Fruit fly (Drosophila melanogaster) whole organism, embryonic: ENCODE data around the gene Srr.

Source experiments
- Atf6 ChIP-seq: fragments of 200-800 bp; sonication (Bioruptor generic); IDR thresholded peaks from 2 replicates; pipeline ENCODE4 v1.3.6; 2022; ENCODE audit warnings: missing biosample characterization, missing genetic modification characterization
- BtbVII ChIP-seq: fragments of 200-800 bp; sonication (Bioruptor generic); optimal IDR thresholded peaks from 3 replicates; lab custom pipeline; 2017; ENCODE audit warnings: missing biosample characterization, mild to moderate bottlenecking, missing genetic modification characterization
- CG10147 ChIP-seq: fragments of 200-800 bp; sonication (Bioruptor generic); optimal IDR thresholded peaks from 2 replicates; lab custom pipeline; 2019; ENCODE audit warnings: missing biosample characterization, mild to moderate bottlenecking, missing genetic modification characterization, moderate library complexity
- CG12659 ChIP-seq: fragments of 200-800 bp; sonication (Bioruptor generic); optimal IDR thresholded peaks from 3 replicates; lab custom pipeline; 2017; ENCODE audit warnings: mild to moderate bottlenecking, missing biosample characterization, missing genetic modification reagents, missing genetic modification characterization
- CG13287 ChIP-seq: fragments of 200-800 bp; sonication (Bioruptor generic); IDR thresholded peaks from 2 replicates; pipeline ENCODE4 v1.3.6; 2022; ENCODE audit warnings: missing biosample characterization, missing genetic modification characterization; ENCODE audit not compliant: partially characterized antibody
- CG15011 ChIP-seq: fragments of 200-800 bp; sonication (Bioruptor generic); optimal IDR thresholded peaks from 3 replicates; lab custom pipeline; 2018; ENCODE audit warnings: missing biosample characterization, mild to moderate bottlenecking, missing genetic modification characterization
- CG15696 ChIP-seq: fragments of 200-800 bp; sonication (Bioruptor generic); optimal IDR thresholded peaks from 2 replicates; lab custom pipeline; 2019; ENCODE audit warnings: missing biosample characterization, mild to moderate bottlenecking, missing genetic modification characterization, moderate library complexity
- CG16779 ChIP-seq: fragments of 200-800 bp; sonication (Bioruptor generic); IDR thresholded peaks from 2 replicates; pipeline ENCODE4 v1.3.6; 2022; ENCODE audit warnings: missing biosample characterization, missing genetic modification characterization
- CG18599 ChIP-seq: fragments of 200-800 bp; sonication (Bioruptor generic); optimal IDR thresholded peaks from 3 replicates; lab custom pipeline; 2017; ENCODE audit warnings: missing biosample characterization, missing genetic modification characterization, mild to moderate bottlenecking, moderate library complexity, missing genetic modification reagents
- CG2120 ChIP-seq: fragments of 200-800 bp; sonication (Bioruptor generic); optimal IDR thresholded peaks from 3 replicates; lab custom pipeline; 2016; ENCODE audit warnings: missing biosample characterization, missing genetic modification characterization
- CG32532 ChIP-seq: fragments of 200-800 bp; sonication (Bioruptor generic); IDR thresholded peaks from 2 replicates; pipeline ENCODE4 v1.3.6; 2022; ENCODE audit warnings: missing biosample characterization, missing genetic modification characterization
- CG6272 ChIP-seq: fragments of 200-800 bp; sonication (Bioruptor generic); IDR thresholded peaks from 2 replicates; pipeline ENCODE4 v1.3.6; 2022; ENCODE audit warnings: missing biosample characterization, missing genetic modification characterization
- CG7556 ChIP-seq: fragments of 200-800 bp; sonication (Bioruptor generic); optimal IDR thresholded peaks from 2 replicates; lab custom pipeline; 2017; ENCODE audit warnings: missing biosample characterization, mild to moderate bottlenecking, missing genetic modification characterization
- CG7786 ChIP-seq: fragments of 200-800 bp; sonication (Bioruptor generic); optimal IDR thresholded peaks from 2 replicates; lab custom pipeline; 2016; ENCODE audit warnings: missing biosample characterization, missing genetic modification characterization
- CG8924 ChIP-seq: fragments of 200-800 bp; optimal IDR thresholded peaks from 3 replicates; lab custom pipeline; 2019; ENCODE audit warnings: missing biosample characterization, mild to moderate bottlenecking, missing genetic modification characterization, moderate library complexity
- CG8944 ChIP-seq: fragments of 200-800 bp; sonication (Bioruptor generic); optimal IDR thresholded peaks from 3 replicates; lab custom pipeline; 2016; ENCODE audit warnings: missing biosample characterization, missing genetic modification characterization
- CkIIα-i1 ChIP-seq: fragments of 200-800 bp; sonication (Bioruptor generic); IDR thresholded peaks from 2 replicates; pipeline ENCODE4 v1.3.6; 2022; ENCODE audit warnings: missing biosample characterization, missing genetic modification characterization
- D19B ChIP-seq: fragments of 200-800 bp; sonication (Bioruptor generic); optimal IDR thresholded peaks from 2 replicates; lab custom pipeline; 2017; ENCODE audit warnings: missing biosample characterization, mild to moderate bottlenecking, missing genetic modification characterization
- Dip2 ChIP-seq: fragments of 200-800 bp; sonication (Bioruptor generic); IDR thresholded peaks from 2 replicates; pipeline ENCODE4 v1.3.6; 2022; ENCODE audit warnings: missing biosample characterization, missing genetic modification characterization
- Dip3 ChIP-seq: fragments of 200-800 bp; sonication (Bioruptor generic); optimal IDR thresholded peaks from 3 replicates; lab custom pipeline; 2016; ENCODE audit warnings: missing biosample characterization, missing genetic modification characterization
- Drgx ChIP-seq: fragments of 200-800 bp; sonication (Bioruptor generic); IDR thresholded peaks from 2 replicates; pipeline ENCODE4 v1.3.6; 2022; ENCODE audit warnings: missing biosample characterization, missing genetic modification characterization
- HLH4C ChIP-seq: fragments of 200-800 bp; sonication (Bioruptor generic); IDR thresholded peaks from 3 replicates; pipeline ENCODE4 v1.3.6; 2022; ENCODE audit warnings: missing biosample characterization, missing genetic modification characterization; ENCODE audit not compliant: partially characterized antibody
- HmgD ChIP-seq: fragments of 200-800 bp; sonication (Bioruptor generic); optimal IDR thresholded peaks from 3 replicates; lab custom pipeline; 2016; ENCODE audit warnings: missing biosample characterization, missing genetic modification characterization
- Hmr ChIP-seq: fragments of 200-800 bp; sonication (Bioruptor generic); optimal IDR thresholded peaks from 3 replicates; lab custom pipeline; 2017; ENCODE audit warnings: mild to moderate bottlenecking, missing biosample characterization, missing genetic modification reagents, missing genetic modification characterization
- NfI ChIP-seq: fragments of 200-800 bp; sonication (Bioruptor generic); optimal IDR thresholded peaks from 3 replicates; lab custom pipeline; 2018; ENCODE audit warnings: missing biosample characterization, mild to moderate bottlenecking, missing genetic modification characterization, moderate library complexity
- Pdp1 ChIP-seq, 2 experiments: fragments of 200-800 bp; sonication (Bioruptor generic); optimal IDR thresholded peaks; 3 replicates each; lab custom pipeline; 2016; ENCODE audit warnings: missing biosample characterization in 2 of 2, missing genetic modification characterization in 2 of 2, mild to moderate bottlenecking in 1 of 2, moderate library complexity in 1 of 2
- Ravus ChIP-seq: fragments of 200-800 bp; sonication (Bioruptor generic); IDR thresholded peaks from 2 replicates; pipeline ENCODE4 v1.3.6; 2022; ENCODE audit warnings: missing biosample characterization, missing genetic modification characterization
- Usf ChIP-seq: fragments of 200-800 bp; sonication (Bioruptor generic); optimal IDR thresholded peaks from 2 replicates; lab custom pipeline; 2017; ENCODE audit warnings: missing genotype, missing biosample characterization, missing genetic modification characterization
- Xbp1 ChIP-seq: fragments of 200-800 bp; sonication (Bioruptor generic); optimal IDR thresholded peaks from 3 replicates; lab custom pipeline; 2016; ENCODE audit warnings: missing biosample characterization, mild to moderate bottlenecking, missing genetic modification characterization
- bigmax ChIP-seq: fragments of 200-800 bp; sonication (Bioruptor generic); optimal IDR thresholded peaks from 2 replicates; lab custom pipeline; 2018; ENCODE audit warnings: missing biosample characterization, mild to moderate bottlenecking, missing genetic modification characterization
- chinmo ChIP-seq: fragments of 200-800 bp; sonication (Bioruptor generic); IDR thresholded peaks from 4 replicates; pipeline ENCODE4 v1.3.6; 2022; ENCODE audit warnings: missing biosample characterization, missing genetic modification characterization; ENCODE audit not compliant: partially characterized antibody
- ci ChIP-seq: fragments of 200-800 bp; sonication (Bioruptor generic); IDR thresholded peaks from 3 replicates; pipeline ENCODE4 v1.3.6; 2022; ENCODE audit warnings: missing biosample characterization, missing genetic modification characterization
- crc ChIP-seq: fragments of 200-800 bp; sonication (Bioruptor generic); optimal IDR thresholded peaks from 2 replicates; lab custom pipeline; 2016; ENCODE audit warnings: missing biosample characterization, missing genetic modification characterization
- croc ChIP-seq: fragments of 200-800 bp; sonication (Bioruptor generic); conservative IDR thresholded peaks from 3 replicates; pipeline ENCODE4 v1.3.6; 2022; ENCODE audit warnings: missing biosample characterization, missing genetic modification characterization
- crol ChIP-seq: fragments of 200-800 bp; sonication (Bioruptor generic); IDR thresholded peaks from 2 replicates; pipeline ENCODE4 v1.3.6; 2022; ENCODE audit warnings: missing biosample characterization, missing genetic modification characterization
- dati ChIP-seq: fragments of 200-800 bp; sonication (Bioruptor generic); IDR thresholded peaks from 2 replicates; pipeline ENCODE4 v1.3.6; 2022; ENCODE audit warnings: missing biosample characterization, missing genetic modification characterization
- dpn ChIP-seq, 2 experiments: fragments of 200-800 bp; sonication (Bioruptor generic); optimal IDR thresholded peaks; 3 replicates each; lab custom pipeline; 2016; ENCODE audit warnings: missing biosample characterization in 2 of 2, missing genetic modification characterization in 2 of 2
- grau ChIP-seq: fragments of 200-800 bp; optimal IDR thresholded peaks from 3 replicates; lab custom pipeline; 2019; ENCODE audit warnings: missing biosample characterization, mild to moderate bottlenecking, missing genetic modification characterization, moderate library complexity
- grn ChIP-seq: fragments of 200-800 bp; sonication (Bioruptor generic); optimal IDR thresholded peaks from 3 replicates; lab custom pipeline; 2017; ENCODE audit warnings: missing biosample characterization, missing genetic modification characterization
- gsb ChIP-seq: fragments of 200-800 bp; sonication (Bioruptor generic); IDR thresholded peaks from 2 replicates; pipeline ENCODE4 v1.3.6; 2022; ENCODE audit warnings: missing biosample characterization, missing genetic modification characterization
- kay ChIP-seq: fragments of 200-800 bp; sonication (Bioruptor generic); optimal IDR thresholded peaks from 2 replicates; lab custom pipeline; 2016; ENCODE audit warnings: missing biosample characterization, missing genetic modification characterization
- kni ChIP-seq: fragments of 200-800 bp; sonication (Bioruptor generic); optimal IDR thresholded peaks from 3 replicates; lab custom pipeline; 2017; ENCODE audit warnings: mild to moderate bottlenecking, missing biosample characterization, missing genetic modification reagents, missing genetic modification characterization
- lola ChIP-seq, 3 experiments: fragments of >200 bp in 2 of 3; fragments of 200-800 bp in 1 of 3; sonication (Bioruptor generic) in 1 of 3; optimal IDR thresholded peaks; 2 replicates each; lab custom pipeline; 2017 to 2019; ENCODE audit warnings: missing biosample characterization in 3 of 3, missing genetic modification characterization in 3 of 3, mild to moderate bottlenecking in 1 of 3, moderate library complexity in 1 of 3
- nmo ChIP-seq: fragments of 200-800 bp; sonication (Bioruptor generic); optimal IDR thresholded peaks from 2 replicates; lab custom pipeline; 2018; ENCODE audit warnings: missing biosample characterization, mild to moderate bottlenecking, missing genetic modification characterization, moderate library complexity
- odd ChIP-seq: fragments of 200-800 bp; sonication (Bioruptor generic); optimal IDR thresholded peaks from 2 replicates; lab custom pipeline; 2017; ENCODE audit warnings: missing biosample characterization, mild to moderate bottlenecking, missing genetic modification characterization
- otp ChIP-seq: fragments of 200-800 bp; sonication (Bioruptor generic); IDR thresholded peaks from 3 replicates; pipeline ENCODE4, ENCODE4 v1.3.6; 2022; ENCODE audit warnings: missing biosample characterization, missing genetic modification characterization
- pfk ChIP-seq: fragments of 200-800 bp; sonication (Bioruptor generic); optimal IDR thresholded peaks from 2 replicates; lab custom pipeline; 2018; ENCODE audit warnings: missing biosample characterization, mild to moderate bottlenecking, missing genetic modification characterization, moderate library complexity
- scrt ChIP-seq: fragments of 200-800 bp; sonication (Bioruptor generic); optimal IDR thresholded peaks from 2 replicates; lab custom pipeline; 2018; ENCODE audit warnings: missing biosample characterization, mild to moderate bottlenecking, missing genetic modification characterization, moderate library complexity
- sug ChIP-seq: fragments of 200-800 bp; optimal IDR thresholded peaks from 2 replicates; lab custom pipeline; 2019; ENCODE audit warnings: missing biosample characterization, mild to moderate bottlenecking, missing genetic modification characterization, moderate library complexity
- tx ChIP-seq: fragments of 200-800 bp; sonication (Bioruptor generic); optimal IDR thresholded peaks from 2 replicates; lab custom pipeline; 2016; ENCODE audit warnings: missing biosample characterization, missing genetic modification characterization
- zen ChIP-seq: fragments of 200-800 bp; sonication (Bioruptor generic); optimal IDR thresholded peaks from 3 replicates; lab custom pipeline; 2018; ENCODE audit warnings: missing biosample characterization, mild to moderate bottlenecking, missing genetic modification characterization, moderate library complexity

Srr gene

dm6 chr3R:9328812-9329211 is 36.4 kb upstream of the Srr start (continued):
- no peak for TF ChIP-seq pfk (GFP tag; lab: Kevin White, UChicago)
- peak; percentile 61 for TF ChIP-seq zen (tag; lab: Kevin White, UChicago)
- peak; percentile 43 for TF ChIP-seq nmo (GFP tag; lab: Kevin White, UChicago)
- TF ChIP-seq grau: peak; percentile 21
- TF ChIP-seq grn (GFP tag; lab: Kevin White, UChicago): no peak
- TF ChIP-seq CG18599 (GFP tag; lab: Kevin White, UChicago): no peak
- TF ChIP-seq kay (GFP tag; lab: Kevin White, UChicago): no peak
- no peak for TF ChIP-seq tx (GFP tag; lab: Kevin White, UChicago)
- peak; percentile 31; the same call in 1 of the 2 replicates for TF ChIP-seq CG6272 (GFP tag; lab: Robert Waterston, UW)
- TF ChIP-seq HmgD (GFP tag; lab: Kevin White, UChicago): peak; percentile 80
- peak; percentile 8 for TF ChIP-seq Xbp1
- no peak for TF ChIP-seq ci
- no peak for TF ChIP-seq Atf6
- no peak for TF ChIP-seq CG8924 (tag; lab: Kevin White, UChicago)
- no peak for TF ChIP-seq crc (GFP tag; lab: Kevin White, UChicago)
- TF ChIP-seq CG7786 (GFP tag; lab: Kevin White, UChicago): no peak
- no peak for TF ChIP-seq CG7556 (GFP tag; lab: Kevin White, UChicago)
- TF ChIP-seq lola (GFP tag; optimal IDR thresholded peaks at IDR 0.05; lab: Kevin White, UChicago): no peak
- TF ChIP-seq Hmr (GFP tag; lab: Kevin White, UChicago): no peak
- no peak for TF ChIP-seq BtbVII
- TF ChIP-seq Dip2 (GFP tag; lab: Robert Waterston, UW): no peak
- 0 out of 4 replicates have a peak, but pooled peaks have one; percentile 49 for TF ChIP-seq chinmo (GFP tag; lab: Robert Waterston, UW)
- TF ChIP-seq crol (GFP tag; lab: Robert Waterston, UW): no peak
- no peak for TF ChIP-seq bigmax
- TF ChIP-seq CG32532 (GFP tag; lab: Robert Waterston, UW): no peak
- TF ChIP-seq kni: no peak
- no peak for TF ChIP-seq dati (GFP tag; lab: Robert Waterston, UW)
- TF ChIP-seq CG13287 (GFP tag; lab: Robert Waterston, UW): peak; percentile 11; the same call in 1 of the 2 replicates
- no peak for TF ChIP-seq gsb (GFP tag; lab: Robert Waterston, UW)
- no peak for TF ChIP-seq CG8944 (GFP tag; lab: Kevin White, UChicago)
- no peak for TF ChIP-seq CG2120 (GFP tag; lab: Kevin White, UChicago)
- TF ChIP-seq Dip3: no peak
- TF ChIP-seq odd: no peak
- TF ChIP-seq Ravus (GFP tag; lab: Robert Waterston, UW): no peak
- peak; percentile 17 for TF ChIP-seq sug (tag; lab: Kevin White, UChicago)
- TF ChIP-seq otp (GFP tag; lab: Robert Waterston, UW): no peak
- peak; percentile 1 for TF ChIP-seq CG12659 (GFP tag; lab: Kevin White, UChicago)
- TF ChIP-seq Pdp1 (GFP tag; optimal IDR thresholded peaks at IDR 0.05; lab: Kevin White, UChicago): no peak
- no peak for TF ChIP-seq HLH4C (GFP tag; lab: Robert Waterston, UW)
- no peak for TF ChIP-seq CG15011 (GFP tag; lab: Kevin White, UChicago)
- no peak for TF ChIP-seq croc (GFP tag; lab: Robert Waterston, UW)
- TF ChIP-seq CG16779 (GFP tag; lab: Robert Waterston, UW): no peak
- TF ChIP-seq CG15696 (tag; lab: Kevin White, UChicago): no peak
- TF ChIP-seq D19B (GFP tag; lab: Kevin White, UChicago): no peak
- no peak for TF ChIP-seq scrt (GFP tag; lab: Kevin White, UChicago)
- no peak for TF ChIP-seq CkIIα-i1 (GFP tag; lab: Robert Waterston, UW)
- no peak for TF ChIP-seq dpn (GFP tag; optimal IDR thresholded peaks at IDR 0.05; lab: Kevin White, UChicago)
- TF ChIP-seq Usf (GFP tag; lab: Kevin White, UChicago): no peak
- TF ChIP-seq Drgx (GFP tag; lab: Robert Waterston, UW): no peak
- no peak for TF ChIP-seq NfI (GFP tag; lab: Kevin White, UChicago)
- no peak for TF ChIP-seq CG10147
